Worm (Caenorhabditis elegans) whole organism, L4 larva: ENCODE measurements around the gene hil-2.
"Not testable (repeated sequence)": the region's sequence is repeated elsewhere in the genome, so short reads cannot be mapped to it uniquely, and the experiment has no call there.

Experiments used
- F37D6.2 ChIP-seq: sonication (generic microtip); optimal IDR thresholded peaks from 2 replicates; lab custom pipeline; 2016; ENCODE audit warnings: mild to moderate bottlenecking, missing genetic modification characterization, missing compliant biosample characterization
- ama-1 ChIP-seq: fragments of 150-350 bp; optimal IDR thresholded peaks from 2 replicates; lab custom pipeline; 2014; ENCODE audit warnings: inconsistent platforms, mixed read lengths
- daf-8 ChIP-seq: fragments of 200-800 bp; sonication (Bioruptor generic); IDR thresholded peaks from 2 replicates; pipeline ENCODE4 v1.3.6; 2022; ENCODE audit warnings: missing genetic modification characterization, missing compliant biosample characterization
- duxl-1 ChIP-seq: sonication (generic microtip); optimal IDR thresholded peaks from 2 replicates; lab custom pipeline; 2016; ENCODE audit warnings: mild to moderate bottlenecking, missing genetic modification characterization, moderate library complexity, missing compliant biosample characterization; ENCODE audit not compliant: poor library complexity
- egl-27 ChIP-seq: sonication (generic microtip); optimal IDR thresholded peaks from 3 replicates; lab custom pipeline; 2017; ENCODE audit warnings: missing biosample characterization, missing genetic modification reagents, missing genetic modification characterization
- nhr-10 ChIP-seq: fragments of 150-350 bp; optimal IDR thresholded peaks from 2 replicates; lab custom pipeline; 2014; ENCODE audit warnings: missing biosample characterization, missing genetic modification characterization
- nhr-11 ChIP-seq: fragments of 150-350 bp; optimal IDR thresholded peaks from 2 replicates; lab custom pipeline; 2014; ENCODE audit warnings: missing biosample characterization, missing genetic modification characterization
- nhr-237 ChIP-seq: sonication (generic microtip); optimal IDR thresholded peaks from 2 replicates; lab custom pipeline; 2017; ENCODE audit warnings: missing biosample characterization, missing genetic modification characterization
- nhr-77 ChIP-seq: fragments of 150-350 bp; optimal IDR thresholded peaks from 2 replicates; lab custom pipeline; 2014; ENCODE audit warnings: missing biosample characterization, missing genetic modification characterization
- ztf-11 ChIP-seq: fragments of 150-350 bp; optimal IDR thresholded peaks from 2 replicates; lab custom pipeline; 2014; ENCODE audit warnings: missing biosample characterization, missing genetic modification characterization

- not testable (repeated sequence) for TF ChIP-seq daf-8 (GFP tag; lab: Robert Waterston, UW); nhr-11; ama-1 (lab: Kevin White, UChicago); ztf-11 (tag; lab: Kevin White, UChicago); nhr-10 (tag; lab: Kevin White, UChicago); nhr-237 (tag; lab: Kevin White, UChicago); F37D6.2 (tag; lab: Kevin White, UChicago); egl-27 (tag; lab: Kevin White, UChicago); duxl-1; nhr-77 (tag; lab: Kevin White, UChicago)
These were observed 23.3 kb downstream of the hil-2 start, which contains the start of gene Y73B6BL.12 for ce11 chrIV:6317357-6317756.
